Fruit fly (Drosophila melanogaster) whole organism, embryonic: ENCODE data around the gene CG4586.

ENCODE experiments used
- CG10979 ChIP-seq: fragments of 200-800 bp; sonication (Bioruptor generic); optimal IDR thresholded peaks from 2 replicates; lab custom pipeline; 2018; ENCODE audit warnings: missing biosample characterization, mild to moderate bottlenecking, missing genetic modification characterization, moderate library complexity
- CG11560 ChIP-seq: fragments of 200-800 bp; sonication (Bioruptor generic); IDR thresholded peaks from 3 replicates; pipeline ENCODE4 v1.3.6; 2022; ENCODE audit warnings: missing biosample characterization, missing genetic modification characterization
- CG1792 ChIP-seq: fragments of 200-800 bp; sonication (Bioruptor generic); optimal IDR thresholded peaks from 2 replicates; lab custom pipeline; 2016; ENCODE audit warnings: missing biosample characterization, missing genetic modification characterization
- CG31224 ChIP-seq: fragments of 200-800 bp; sonication (Bioruptor generic); IDR thresholded peaks from 2 replicates; pipeline ENCODE4 v1.3.6; 2022; ENCODE audit warnings: missing biosample characterization, missing genetic modification characterization
- CG3838 ChIP-seq: fragments of 200-800 bp; sonication (Bioruptor generic); optimal IDR thresholded peaks from 3 replicates; lab custom pipeline; 2016; ENCODE audit warnings: missing biosample characterization, missing genetic modification characterization
- CG3995 ChIP-seq: fragments of 200-800 bp; sonication (Bioruptor generic); optimal IDR thresholded peaks from 3 replicates; lab custom pipeline; 2016; ENCODE audit warnings: missing biosample characterization, missing genetic modification characterization
- CG6683 ChIP-seq: fragments of 200-800 bp; sonication (Bioruptor generic); optimal IDR thresholded peaks from 2 replicates; lab custom pipeline; 2017; ENCODE audit warnings: missing biosample characterization, mild to moderate bottlenecking, missing genetic modification characterization, missing genetic modification reagents
- CG7271 ChIP-seq: fragments of 200-800 bp; sonication (Bioruptor generic); optimal IDR thresholded peaks from 2 replicates; lab custom pipeline; 2018; ENCODE audit warnings: missing biosample characterization, mild to moderate bottlenecking, missing genetic modification characterization, moderate library complexity
- CG7745 ChIP-seq: fragments of 200-800 bp; sonication (Bioruptor generic); optimal IDR thresholded peaks from 2 replicates; lab custom pipeline; 2018; ENCODE audit warnings: missing biosample characterization, mild to moderate bottlenecking, missing genetic modification characterization, moderate library complexity
- CG7928 ChIP-seq: fragments of 200-800 bp; sonication (Bioruptor generic); optimal IDR thresholded peaks from 2 replicates; lab custom pipeline; 2017; ENCODE audit warnings: missing biosample characterization, mild to moderate bottlenecking, missing genetic modification characterization
- CG8281 ChIP-seq: fragments of 200-800 bp; sonication (Bioruptor generic); optimal IDR thresholded peaks from 2 replicates; lab custom pipeline; 2018; ENCODE audit warnings: missing biosample characterization, mild to moderate bottlenecking, missing genetic modification characterization, moderate library complexity
- Deaf1 ChIP-seq: fragments of 200-800 bp; optimal IDR thresholded peaks from 3 replicates; lab custom pipeline; 2019; ENCODE audit warnings: missing biosample characterization, mild to moderate bottlenecking, missing genetic modification characterization, moderate library complexity
- Hr78 ChIP-seq, 2 experiments: fragments of 200-800 bp in 1 of 2; fragments of >200 bp in 1 of 2; sonication (Bioruptor generic) in 1 of 2; optimal IDR thresholded peaks; 2 replicates each; lab custom pipeline; 2017 to 2019; ENCODE audit warnings: missing biosample characterization in 2 of 2, missing genetic modification characterization in 2 of 2, mild to moderate bottlenecking in 1 of 2, moderate library complexity in 1 of 2
- MESR4 ChIP-seq: fragments of 200-800 bp; sonication (Bioruptor generic); optimal IDR thresholded peaks from 2 replicates; lab custom pipeline; 2018; ENCODE audit warnings: missing biosample characterization, mild to moderate bottlenecking, missing genetic modification characterization, moderate library complexity
- Pdp1 ChIP-seq, 2 experiments: fragments of 200-800 bp; sonication (Bioruptor generic); optimal IDR thresholded peaks; 3 replicates each; lab custom pipeline; 2016; ENCODE audit warnings: missing biosample characterization in 2 of 2, missing genetic modification characterization in 2 of 2, mild to moderate bottlenecking in 1 of 2, moderate library complexity in 1 of 2
- Poxn ChIP-seq: fragments of 200-800 bp; sonication (Bioruptor generic); IDR thresholded peaks from 2 replicates; pipeline ENCODE4 v1.3.6; 2022; ENCODE audit warnings: missing biosample characterization, missing genetic modification characterization
- Rfx ChIP-seq: fragments of 200-800 bp; sonication (Bioruptor generic); IDR thresholded peaks from 2 replicates; pipeline ENCODE4 v1.3.6; 2022; ENCODE audit warnings: missing biosample characterization, missing genetic modification characterization
- Sry-δ ChIP-seq: fragments of 200-800 bp; sonication (Bioruptor generic); optimal IDR thresholded peaks from 2 replicates; lab custom pipeline; 2016; ENCODE audit warnings: missing biosample characterization, missing genetic modification characterization
- Trl ChIP-seq, 3 experiments: fragments of >200 bp in 2 of 3; fragments of 200-800 bp in 1 of 3; sonication (Bioruptor generic) in 1 of 3; optimal IDR thresholded peaks; 2 replicates in 1 of 3; 3 replicates in 2 of 3; lab custom pipeline; 2016 to 2017; ENCODE audit warnings: missing biosample characterization in 1 of 3, missing genetic modification characterization in 1 of 3
- ara ChIP-seq: fragments of 200-800 bp; sonication (Bioruptor generic); IDR thresholded peaks from 2 replicates; pipeline ENCODE4 v1.3.6; 2022; ENCODE audit warnings: missing biosample characterization, missing genetic modification characterization
- disco-r ChIP-seq: fragments of 200-800 bp; sonication (Bioruptor generic); optimal IDR thresholded peaks from 2 replicates; lab custom pipeline; 2016; ENCODE audit warnings: missing biosample characterization, missing genetic modification characterization
- ftz-f1 ChIP-seq: fragments of 200-800 bp; sonication (Bioruptor generic); optimal IDR thresholded peaks from 2 replicates; lab custom pipeline; 2016; ENCODE audit warnings: missing biosample characterization, missing genetic modification characterization
- h ChIP-seq: fragments of >200 bp; optimal IDR thresholded peaks from 2 replicates; lab custom pipeline; 2017
- hkb ChIP-seq, 2 experiments: fragments of 200-800 bp in 1 of 2; fragments of >200 bp in 1 of 2; sonication (Bioruptor generic) in 1 of 2; IDR thresholded peaks in 1 of 2; optimal IDR thresholded peaks in 1 of 2; 2 replicates each; pipeline versions ENCODE4 v1.3.6 to Lab custom; 2017 to 2022; ENCODE audit warnings: missing biosample characterization in 1 of 2, missing genetic modification characterization in 1 of 2
- jing ChIP-seq: fragments of 200-800 bp; sonication (Bioruptor generic); optimal IDR thresholded peaks from 2 replicates; lab custom pipeline; 2018; ENCODE audit warnings: missing biosample characterization, mild to moderate bottlenecking, missing genetic modification characterization
- kah ChIP-seq: fragments of 200-800 bp; sonication (Bioruptor generic); optimal IDR thresholded peaks from 2 replicates; lab custom pipeline; 2018; ENCODE audit warnings: missing biosample characterization, mild to moderate bottlenecking, missing genetic modification characterization
- klu ChIP-seq: fragments of 200-800 bp; sonication (Bioruptor generic); IDR thresholded peaks from 2 replicates; pipeline ENCODE4 v1.3.6; 2022; ENCODE audit warnings: missing biosample characterization, missing genetic modification characterization
- kni ChIP-seq: fragments of 200-800 bp; sonication (Bioruptor generic); optimal IDR thresholded peaks from 3 replicates; lab custom pipeline; 2017; ENCODE audit warnings: mild to moderate bottlenecking, missing biosample characterization, missing genetic modification reagents, missing genetic modification characterization
- lbe ChIP-seq: fragments of 200-800 bp; sonication (Bioruptor generic); optimal IDR thresholded peaks from 2 replicates; lab custom pipeline; 2016; ENCODE audit warnings: missing biosample characterization, mild to moderate bottlenecking, missing genetic modification characterization
- mirr ChIP-seq: fragments of 200-800 bp; sonication (Bioruptor generic); optimal IDR thresholded peaks from 3 replicates; lab custom pipeline; 2018; ENCODE audit warnings: missing biosample characterization, mild to moderate bottlenecking, missing genetic modification characterization
- mld ChIP-seq: fragments of 200-800 bp; sonication (Bioruptor generic); IDR thresholded peaks from 3 replicates; pipeline ENCODE4 v1.3.6; 2022; ENCODE audit warnings: missing biosample characterization, missing genetic modification characterization; ENCODE audit not compliant: partially characterized antibody
- pfk ChIP-seq: fragments of 200-800 bp; sonication (Bioruptor generic); optimal IDR thresholded peaks from 2 replicates; lab custom pipeline; 2018; ENCODE audit warnings: missing biosample characterization, mild to moderate bottlenecking, missing genetic modification characterization, moderate library complexity
- repo ChIP-seq: fragments of 200-800 bp; sonication (Bioruptor generic); optimal IDR thresholded peaks from 2 replicates; lab custom pipeline; 2016; ENCODE audit warnings: missing biosample characterization, missing genetic modification characterization
- stwl ChIP-seq: fragments of 200-800 bp; sonication (Bioruptor generic); optimal IDR thresholded peaks from 3 replicates; lab custom pipeline; 2018; ENCODE audit warnings: missing biosample characterization, mild to moderate bottlenecking, missing genetic modification characterization, moderate library complexity
- sug ChIP-seq: fragments of 200-800 bp; optimal IDR thresholded peaks from 2 replicates; lab custom pipeline; 2019; ENCODE audit warnings: missing biosample characterization, mild to moderate bottlenecking, missing genetic modification characterization, moderate library complexity
- twi ChIP-seq: fragments of 200-800 bp; optimal IDR thresholded peaks from 2 replicates; lab custom pipeline; 2019; ENCODE audit warnings: missing biosample characterization, mild to moderate bottlenecking, missing genetic modification characterization, moderate library complexity
- z ChIP-seq: fragments of 200-800 bp; sonication (Bioruptor generic); IDR thresholded peaks from 3 replicates; pipeline ENCODE4 v1.3.6; 2022; ENCODE audit warnings: missing biosample characterization, missing genetic modification characterization
- zen ChIP-seq: fragments of 200-800 bp; sonication (Bioruptor generic); optimal IDR thresholded peaks from 3 replicates; lab custom pipeline; 2018; ENCODE audit warnings: missing biosample characterization, mild to moderate bottlenecking, missing genetic modification characterization, moderate library complexity
- zfh1 ChIP-seq: fragments of 200-800 bp; sonication (Bioruptor generic); IDR thresholded peaks from 3 replicates; pipeline ENCODE4 v1.3.6; 2022; ENCODE audit warnings: missing biosample characterization, missing genetic modification characterization

Gene CG4586

DNA sequence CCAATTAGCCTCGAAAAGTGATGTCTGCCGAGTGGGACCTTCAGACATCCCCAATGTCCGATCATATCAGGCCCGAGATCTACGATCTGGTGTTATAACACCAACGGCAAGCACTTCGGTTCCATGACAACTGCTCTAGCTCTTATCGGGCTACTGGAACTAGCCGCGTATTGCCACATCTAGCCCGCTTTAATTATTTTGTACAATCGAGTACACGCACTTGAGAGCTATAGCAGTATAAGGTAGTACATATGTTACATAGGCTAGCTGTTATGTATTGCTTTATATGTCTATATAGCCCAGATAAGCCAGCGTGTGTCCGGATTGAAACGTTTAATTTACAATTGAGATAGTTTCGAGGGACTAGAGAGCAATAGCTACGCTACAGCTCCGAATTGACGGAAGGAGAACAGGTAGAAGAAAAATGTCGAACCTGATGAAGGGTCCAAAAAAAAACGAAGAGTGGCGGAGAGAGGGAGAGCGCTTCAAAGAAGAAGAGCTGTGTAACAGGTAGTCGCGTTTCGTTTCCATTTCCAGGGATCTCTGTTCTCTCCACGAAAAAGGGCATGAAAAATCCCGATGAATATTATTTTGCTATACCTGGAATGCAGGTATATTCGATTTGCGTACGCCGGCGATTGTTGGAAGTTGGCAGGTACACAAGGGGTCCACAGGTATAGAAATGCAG lies 27.4 kb downstream of the CG4586 start (continued):
- no peak for TF ChIP-seq zfh1 (GFP tag; lab: Robert Waterston, UW)
- TF ChIP-seq CG8281 (tag; lab: Kevin White, UChicago), result peak; percentile 32
- no peak for TF ChIP-seq Hr78 (GFP tag; optimal IDR thresholded peaks at IDR 0.05; lab: Kevin White, UChicago)
- peak; percentile 48 for TF ChIP-seq ftz-f1
- TF ChIP-seq mld (GFP tag; lab: Robert Waterston, UW), result no peak
- TF ChIP-seq Trl (optimal IDR thresholded peaks at IDR 0.05; lab: Kevin White, UChicago), result peak; percentile 53 to 59
- no peak for TF ChIP-seq Trl (GFP tag; optimal IDR thresholded peaks at IDR 0.05; lab: Kevin White, UChicago)
- TF ChIP-seq mirr (GFP tag; lab: Kevin White, UChicago), result peak; percentile 96
- TF ChIP-seq stwl (tag; lab: Kevin White, UChicago), result no peak
- TF ChIP-seq sug, result peak; percentile 88
- no peak for TF ChIP-seq Poxn
- TF ChIP-seq CG31224, result no peak
- peak in 1 of 2 experiments; percentile 97 for TF ChIP-seq Pdp1 (GFP tag; optimal IDR thresholded peaks at IDR 0.05; lab: Kevin White, UChicago)
- TF ChIP-seq pfk (GFP tag; lab: Kevin White, UChicago), result peak; percentile 75
- TF ChIP-seq repo (GFP tag; lab: Kevin White, UChicago), result no peak
- no peak for TF ChIP-seq CG7271 (tag; lab: Kevin White, UChicago)
- no peak for TF ChIP-seq klu (GFP tag; lab: Robert Waterston, UW)
- no peak for TF ChIP-seq CG3995 (GFP tag; lab: Kevin White, UChicago)
- TF ChIP-seq CG11560 (tag; lab: Robert Waterston, UW), result no peak
- TF ChIP-seq z (GFP tag; lab: Robert Waterston, UW), result no peak
- no peak for TF ChIP-seq hkb (optimal IDR thresholded peaks at IDR 0.05; lab: Kevin White, UChicago)
- TF ChIP-seq hkb (GFP tag; IDR thresholded peaks at IDR 0.05; lab: Robert Waterston, UW), result no peak
- TF ChIP-seq kni, result peak; percentile 68
- TF ChIP-seq zen (tag; lab: Kevin White, UChicago), result no peak
- TF ChIP-seq CG1792 (GFP tag; lab: Kevin White, UChicago), result no peak
- TF ChIP-seq MESR4 (GFP tag; lab: Kevin White, UChicago), result no peak
- TF ChIP-seq CG7745, result no peak
- no peak for TF ChIP-seq ara (GFP tag; lab: Robert Waterston, UW)
- TF ChIP-seq kah, result peak; percentile 66
- TF ChIP-seq jing (GFP tag; lab: Kevin White, UChicago), result no peak
- TF ChIP-seq twi (tag; lab: Kevin White, UChicago), result peak; percentile 19
- TF ChIP-seq CG10979 (tag; lab: Kevin White, UChicago), result no peak
- TF ChIP-seq lbe, result no peak
- no peak for TF ChIP-seq CG3838 (GFP tag; lab: Kevin White, UChicago)
- peak; percentile 70 for TF ChIP-seq Deaf1 (tag; lab: Kevin White, UChicago)
- no peak for TF ChIP-seq CG7928
- TF ChIP-seq Rfx, result no peak
- TF ChIP-seq CG6683, result no peak
- no peak for TF ChIP-seq h
- TF ChIP-seq disco-r, result no peak
- TF ChIP-seq Sry-δ (GFP tag; lab: Kevin White, UChicago), result no peak
